Fruit fly (Drosophila melanogaster) whole organism, embryonic: ENCODE measurements around the gene CG32939.
A peak's percentile ranks its signal among the peaks of the same experiment; 100 is the strongest.

Experiments
- Antp ChIP-seq: fragments of 200-800 bp; sonication (Bioruptor generic); optimal IDR thresholded peaks from 3 replicates; lab custom pipeline; 2016; ENCODE audit warnings: missing biosample characterization, missing genetic modification characterization
- Atf-2 ChIP-seq: fragments of 200-800 bp; sonication (Bioruptor generic); optimal IDR thresholded peaks from 2 replicates; lab custom pipeline; 2016; ENCODE audit warnings: missing biosample characterization, missing genetic modification characterization
- B-H2 ChIP-seq: fragments of 200-800 bp; sonication (Bioruptor generic); optimal IDR thresholded peaks from 2 replicates; lab custom pipeline; 2018; ENCODE audit warnings: missing biosample characterization, mild to moderate bottlenecking, missing genetic modification characterization
- CG10654 ChIP-seq: fragments of 200-800 bp; sonication (Bioruptor generic); optimal IDR thresholded peaks from 2 replicates; lab custom pipeline; 2016; ENCODE audit warnings: missing biosample characterization, missing genetic modification characterization
- CG12391 ChIP-seq: fragments of 200-800 bp; sonication (Bioruptor generic); optimal IDR thresholded peaks from 3 replicates; lab custom pipeline; 2018; ENCODE audit warnings: missing biosample characterization, mild to moderate bottlenecking, missing genetic modification characterization, moderate library complexity
- CG12659 ChIP-seq: fragments of 200-800 bp; sonication (Bioruptor generic); optimal IDR thresholded peaks from 3 replicates; lab custom pipeline; 2017; ENCODE audit warnings: mild to moderate bottlenecking, missing biosample characterization, missing genetic modification reagents, missing genetic modification characterization
- CG17802 ChIP-seq: fragments of 200-800 bp; sonication (Bioruptor generic); optimal IDR thresholded peaks from 2 replicates; lab custom pipeline; 2018; ENCODE audit warnings: missing biosample characterization, mild to moderate bottlenecking, missing genetic modification characterization, moderate library complexity
- CG18619 ChIP-seq: fragments of 200-800 bp; sonication (Bioruptor generic); optimal IDR thresholded peaks from 3 replicates; lab custom pipeline; 2017; ENCODE audit warnings: missing biosample characterization, mild to moderate bottlenecking, missing genetic modification characterization
- CG2120 ChIP-seq: fragments of 200-800 bp; sonication (Bioruptor generic); optimal IDR thresholded peaks from 3 replicates; lab custom pipeline; 2016; ENCODE audit warnings: missing biosample characterization, missing genetic modification characterization
- CG2712 ChIP-seq: fragments of 200-800 bp; optimal IDR thresholded peaks from 3 replicates; lab custom pipeline; 2019; ENCODE audit warnings: missing biosample characterization, mild to moderate bottlenecking, missing genetic modification characterization, moderate library complexity
- CG31388 ChIP-seq: fragments of 200-800 bp; sonication (Bioruptor generic); optimal IDR thresholded peaks from 2 replicates; lab custom pipeline; 2016; ENCODE audit warnings: missing biosample characterization, missing genetic modification characterization
- CG3407 ChIP-seq: fragments of 200-800 bp; sonication (Bioruptor generic); optimal IDR thresholded peaks from 2 replicates; lab custom pipeline; 2018; ENCODE audit warnings: missing biosample characterization, mild to moderate bottlenecking, missing genetic modification characterization
- CG6254 ChIP-seq: fragments of 200-800 bp; sonication (Bioruptor generic); optimal IDR thresholded peaks from 3 replicates; lab custom pipeline; 2017; ENCODE audit warnings: mild to moderate bottlenecking, missing biosample characterization, missing genetic modification reagents, missing genetic modification characterization
- CG6272 ChIP-seq: fragments of 200-800 bp; sonication (Bioruptor generic); IDR thresholded peaks from 2 replicates; pipeline ENCODE4 v1.3.6; 2022; ENCODE audit warnings: missing biosample characterization, missing genetic modification characterization
- CG6683 ChIP-seq: fragments of 200-800 bp; sonication (Bioruptor generic); optimal IDR thresholded peaks from 2 replicates; lab custom pipeline; 2017; ENCODE audit warnings: missing biosample characterization, mild to moderate bottlenecking, missing genetic modification characterization, missing genetic modification reagents
- CG7839 ChIP-seq: fragments of 200-800 bp; sonication (Bioruptor generic); optimal IDR thresholded peaks from 3 replicates; lab custom pipeline; 2018; ENCODE audit warnings: missing biosample characterization, mild to moderate bottlenecking, missing genetic modification characterization, moderate library complexity
- CG8089 ChIP-seq: fragments of 200-800 bp; sonication (Bioruptor generic); optimal IDR thresholded peaks from 3 replicates; lab custom pipeline; 2016; ENCODE audit warnings: missing biosample characterization, missing genetic modification characterization
- CG8944 ChIP-seq: fragments of 200-800 bp; sonication (Bioruptor generic); optimal IDR thresholded peaks from 3 replicates; lab custom pipeline; 2016; ENCODE audit warnings: missing biosample characterization, missing genetic modification characterization
- CG9932 ChIP-seq: fragments of 200-800 bp; sonication (Bioruptor generic); IDR thresholded peaks from 2 replicates; pipeline ENCODE4 v1.3.6; 2022; ENCODE audit warnings: missing biosample characterization, missing genetic modification characterization
- D ChIP-seq, 2 experiments: fragments of 200-800 bp in 1 of 2; fragments of >200 bp in 1 of 2; sonication (Bioruptor generic) in 1 of 2; optimal IDR thresholded peaks; 2 replicates in 1 of 2; 3 replicates in 1 of 2; lab custom pipeline; 2017; ENCODE audit warnings: mild to moderate bottlenecking in 1 of 2, missing biosample characterization in 1 of 2, missing genetic modification characterization in 1 of 2, missing genetic modification reagents in 1 of 2
- ERR ChIP-seq: fragments of 200-800 bp; sonication (Bioruptor generic); optimal IDR thresholded peaks from 2 replicates; lab custom pipeline; 2016; ENCODE audit warnings: missing biosample characterization, missing genetic modification characterization
- HHEX ChIP-seq: fragments of 200-800 bp; sonication (Bioruptor generic); optimal IDR thresholded peaks from 3 replicates; lab custom pipeline; 2017; ENCODE audit warnings: missing biosample characterization, mild to moderate bottlenecking, missing genetic modification characterization, missing genetic modification reagents
- Hr3 ChIP-seq: fragments of 200-800 bp; sonication (Bioruptor generic); optimal IDR thresholded peaks from 3 replicates; lab custom pipeline; 2016; ENCODE audit warnings: missing biosample characterization, missing genetic modification characterization
- MESR4 ChIP-seq: fragments of 200-800 bp; sonication (Bioruptor generic); optimal IDR thresholded peaks from 2 replicates; lab custom pipeline; 2018; ENCODE audit warnings: missing biosample characterization, mild to moderate bottlenecking, missing genetic modification characterization, moderate library complexity
- MTF-1 ChIP-seq: fragments of 200-800 bp; sonication (Bioruptor generic); optimal IDR thresholded peaks from 2 replicates; lab custom pipeline; 2018; ENCODE audit warnings: missing biosample characterization, mild to moderate bottlenecking, missing genetic modification characterization, borderline replicate concordance
- Max ChIP-seq: fragments of 200-800 bp; sonication (Bioruptor generic); optimal IDR thresholded peaks from 2 replicates; lab custom pipeline; 2016; ENCODE audit warnings: missing biosample characterization, mild to moderate bottlenecking, missing genetic modification characterization
- Ravus ChIP-seq: fragments of 200-800 bp; sonication (Bioruptor generic); IDR thresholded peaks from 2 replicates; pipeline ENCODE4 v1.3.6; 2022; ENCODE audit warnings: missing biosample characterization, missing genetic modification characterization
- Side ChIP-seq: fragments of 200-800 bp; sonication (Bioruptor generic); optimal IDR thresholded peaks from 2 replicates; lab custom pipeline; 2016; ENCODE audit warnings: missing biosample characterization, missing genetic modification characterization
- Sry-δ ChIP-seq: fragments of 200-800 bp; sonication (Bioruptor generic); optimal IDR thresholded peaks from 2 replicates; lab custom pipeline; 2016; ENCODE audit warnings: missing biosample characterization, missing genetic modification characterization
- TFAM ChIP-seq: fragments of 200-800 bp; sonication (Bioruptor generic); optimal IDR thresholded peaks from 2 replicates; lab custom pipeline; 2017; ENCODE audit warnings: missing biosample characterization, missing genetic modification characterization, inconsistent platforms
- croc ChIP-seq: fragments of 200-800 bp; sonication (Bioruptor generic); conservative IDR thresholded peaks from 3 replicates; pipeline ENCODE4 v1.3.6; 2022; ENCODE audit warnings: missing biosample characterization, missing genetic modification characterization
- cwo ChIP-seq: fragments of 200-800 bp; sonication (Bioruptor generic); optimal IDR thresholded peaks from 3 replicates; lab custom pipeline; 2017; ENCODE audit warnings: missing biosample characterization, missing genetic modification characterization, mild to moderate bottlenecking, moderate library complexity, missing genetic modification reagents
- dm ChIP-seq: fragments of 200-800 bp; sonication (Bioruptor generic); optimal IDR thresholded peaks from 3 replicates; lab custom pipeline; 2016; ENCODE audit warnings: missing biosample characterization, missing genetic modification characterization
- dmrt99B ChIP-seq: fragments of 200-800 bp; sonication (Bioruptor generic); optimal IDR thresholded peaks from 2 replicates; lab custom pipeline; 2018; ENCODE audit warnings: missing biosample characterization, mild to moderate bottlenecking, missing genetic modification characterization, moderate library complexity
- en ChIP-seq: fragments of 200-800 bp; sonication (Bioruptor generic); optimal IDR thresholded peaks from 2 replicates; lab custom pipeline; 2016; ENCODE audit warnings: missing biosample characterization, missing genetic modification characterization
- gce ChIP-seq: fragments of 200-800 bp; sonication (Bioruptor generic); IDR thresholded peaks from 3 replicates; pipeline ENCODE4 v1.3.6; 2022; ENCODE audit warnings: missing biosample characterization, missing genetic modification characterization
- knrl ChIP-seq: fragments of 200-800 bp; sonication (Bioruptor generic); IDR thresholded peaks from 3 replicates; pipeline ENCODE4 v1.3.6; 2022; ENCODE audit warnings: missing biosample characterization, missing genetic modification characterization; ENCODE audit not compliant: partially characterized antibody
- lola ChIP-seq, 3 experiments: fragments of >200 bp in 2 of 3; fragments of 200-800 bp in 1 of 3; sonication (Bioruptor generic) in 1 of 3; optimal IDR thresholded peaks; 2 replicates each; lab custom pipeline; 2017 to 2019; ENCODE audit warnings: missing biosample characterization in 3 of 3, missing genetic modification characterization in 3 of 3, mild to moderate bottlenecking in 1 of 3, moderate library complexity in 1 of 3
- pb ChIP-seq: fragments of 200-800 bp; sonication (Bioruptor generic); optimal IDR thresholded peaks from 3 replicates; lab custom pipeline; 2016; ENCODE audit warnings: missing biosample characterization, missing genetic modification characterization
- pfk ChIP-seq: fragments of 200-800 bp; sonication (Bioruptor generic); optimal IDR thresholded peaks from 2 replicates; lab custom pipeline; 2018; ENCODE audit warnings: missing biosample characterization, mild to moderate bottlenecking, missing genetic modification characterization, moderate library complexity
- sisA ChIP-seq: fragments of 200-800 bp; sonication (Bioruptor generic); IDR thresholded peaks from 2 replicates; pipeline ENCODE4 v1.3.6; 2022; ENCODE audit warnings: missing biosample characterization, missing genetic modification characterization
- sna ChIP-seq: fragments of 200-800 bp; sonication (Bioruptor generic); IDR thresholded peaks from 2 replicates; pipeline ENCODE4 v1.3.6; 2022; ENCODE audit warnings: missing biosample characterization, missing genetic modification characterization; ENCODE audit not compliant: partially characterized antibody
- tio ChIP-seq: fragments of 200-800 bp; sonication (Bioruptor generic); optimal IDR thresholded peaks from 2 replicates; lab custom pipeline; 2017; ENCODE audit warnings: missing biosample characterization, missing genetic modification characterization, inconsistent platforms
- trem ChIP-seq: fragments of 200-800 bp; optimal IDR thresholded peaks from 3 replicates; lab custom pipeline; 2019; ENCODE audit warnings: missing biosample characterization, mild to moderate bottlenecking, missing genetic modification characterization, moderate library complexity
- vnd ChIP-seq: fragments of 200-800 bp; sonication (Bioruptor generic); IDR thresholded peaks from 3 replicates; pipeline ENCODE4 v1.3.6; 2022; ENCODE audit warnings: missing biosample characterization, missing genetic modification characterization; ENCODE audit not compliant: partially characterized antibody
- wek ChIP-seq: fragments of 200-800 bp; sonication (Bioruptor generic); optimal IDR thresholded peaks from 3 replicates; lab custom pipeline; 2018; ENCODE audit warnings: missing biosample characterization, mild to moderate bottlenecking, missing genetic modification characterization, moderate library complexity

Gene CG32939

dm6 chr3R:9674968-9675573 is 17.8 kb upstream of the CG32939 start, which contains the start of gene Nepl12 (continued):
- TF ChIP-seq CG8089: no peak
- TF ChIP-seq dmrt99B (tag; lab: Kevin White, UChicago): no peak
- TF ChIP-seq CG8944 (GFP tag; lab: Kevin White, UChicago): no peak
- TF ChIP-seq CG2120: no peak

- TF ChIP-seq D (optimal IDR thresholded peaks at IDR 0.05; lab: Kevin White, UChicago): peak; percentile 21
- no peak for TF ChIP-seq D (GFP tag; optimal IDR thresholded peaks at IDR 0.05; lab: Kevin White, UChicago)
- no peak for TF ChIP-seq TFAM (GFP tag; lab: Kevin White, UChicago)
- TF ChIP-seq Ravus (GFP tag; lab: Robert Waterston, UW): no peak
- TF ChIP-seq wek (GFP tag; lab: Kevin White, UChicago): no peak
- peak; percentile 67; the same call in 2 of the 3 replicates for TF ChIP-seq knrl (GFP tag; lab: Robert Waterston, UW)
- TF ChIP-seq CG18619 (GFP tag; lab: Kevin White, UChicago): no peak
- TF ChIP-seq B-H2 (GFP tag; lab: Kevin White, UChicago): no peak
- peak; percentile 58 for TF ChIP-seq Sry-δ (GFP tag; lab: Kevin White, UChicago)
- no peak for TF ChIP-seq CG31388
- TF ChIP-seq sna (GFP tag; lab: Robert Waterston, UW): no peak
- no peak for TF ChIP-seq Atf-2 (GFP tag; lab: Kevin White, UChicago)
- TF ChIP-seq CG10654 (GFP tag; lab: Kevin White, UChicago): no peak
- TF ChIP-seq CG7839 (tag; lab: Kevin White, UChicago): no peak
- TF ChIP-seq HHEX: no peak
- no peak for TF ChIP-seq sisA
- no peak for TF ChIP-seq CG6254 (GFP tag; lab: Kevin White, UChicago)
- no peak for TF ChIP-seq CG17802
- no peak for TF ChIP-seq Max (GFP tag; lab: Kevin White, UChicago)
- TF ChIP-seq CG6683 (GFP tag; lab: Kevin White, UChicago): no peak
- no peak; the same call in 1 of the 2 replicates for TF ChIP-seq CG9932
- TF ChIP-seq MTF-1 (GFP tag; lab: Kevin White, UChicago): no peak
- peak; percentile 94 for TF ChIP-seq MESR4 (GFP tag; lab: Kevin White, UChicago)
- TF ChIP-seq dm (GFP tag; lab: Kevin White, UChicago): peak; percentile 70
- TF ChIP-seq pfk (GFP tag; lab: Kevin White, UChicago): no peak
- no peak for TF ChIP-seq vnd (GFP tag; lab: Robert Waterston, UW)
- TF ChIP-seq pb: no peak
- no peak for TF ChIP-seq en
- no peak for TF ChIP-seq lola (GFP tag; optimal IDR thresholded peaks at IDR 0.05; lab: Kevin White, UChicago)
- no peak for TF ChIP-seq cwo
- no peak for TF ChIP-seq tio
- TF ChIP-seq CG2712 (tag; lab: Kevin White, UChicago): no peak
- no peak for TF ChIP-seq CG3407
- peak; percentile 75 for TF ChIP-seq trem (tag; lab: Kevin White, UChicago)
- peak; percentile 30 for TF ChIP-seq CG12391 (tag; lab: Kevin White, UChicago)
- TF ChIP-seq Side (GFP tag; lab: Kevin White, UChicago): peak; percentile 8
- no peak for TF ChIP-seq Antp (GFP tag; lab: Kevin White, UChicago)
- TF ChIP-seq gce (GFP tag; lab: Robert Waterston, UW): no peak
- TF ChIP-seq ERR (GFP tag; lab: Kevin White, UChicago): peak; percentile 31
- TF ChIP-seq CG6272 (GFP tag; lab: Robert Waterston, UW): no peak
- no peak for TF ChIP-seq croc (GFP tag; lab: Robert Waterston, UW)
- no peak for TF ChIP-seq Hr3 (GFP tag; lab: Kevin White, UChicago)
- peak; percentile 66 for TF ChIP-seq CG12659 (GFP tag; lab: Kevin White, UChicago)
These were observed 15.0 kb upstream of the CG32939 start, which contains the start of gene p23 for dm6 chr3R:9677734-9678341. Gene p23, plus strand, starts transcription at chr3R:9677927.
